Worm (Caenorhabditis elegans) whole organism, L2 larva: ENCODE results near the gene rer-1.

Experiments used
- C34F6.9 ChIP-seq: fragments of 150-350 bp; optimal IDR thresholded peaks from 2 replicates; lab custom pipeline; 2014; ENCODE audit warnings: missing biosample characterization, missing genetic modification characterization
- F13H6.1 ChIP-seq: sonication (generic microtip); optimal IDR thresholded peaks from 2 replicates; lab custom pipeline; 2016; ENCODE audit warnings: missing genetic modification characterization, missing compliant biosample characterization
- R02D3.7 ChIP-seq: fragments of 150-350 bp; optimal IDR thresholded peaks from 2 replicates; lab custom pipeline; 2014; ENCODE audit warnings: missing biosample characterization, missing genetic modification characterization
- Y55F3AM.14 ChIP-seq: fragments of 200-800 bp; sonication (Bioruptor generic); optimal IDR thresholded peaks from 2 replicates; lab custom pipeline; 2018; ENCODE audit warnings: mild to moderate bottlenecking, missing genetic modification characterization, missing compliant biosample characterization
- ZK546.5 ChIP-seq: sonication (generic microtip); optimal IDR thresholded peaks from 2 replicates; lab custom pipeline; 2017; ENCODE audit warnings: missing biosample characterization, missing genetic modification characterization
- alr-1 ChIP-seq: fragments of 150-350 bp; optimal IDR thresholded peaks from 2 replicates; lab custom pipeline; 2014; ENCODE audit warnings: missing biosample characterization, missing genetic modification characterization
- aly-2 ChIP-seq: fragments of 150-350 bp; optimal IDR thresholded peaks from 2 replicates; lab custom pipeline; 2014; ENCODE audit warnings: missing biosample characterization, missing genetic modification characterization
- ama-1 ChIP-seq: fragments of 150-350 bp; optimal IDR thresholded peaks from 2 replicates; lab custom pipeline; 2018; ENCODE audit warnings: inconsistent platforms
- blmp-1 ChIP-seq: sonication (generic microtip); optimal IDR thresholded peaks from 2 replicates; lab custom pipeline; 2017; ENCODE audit warnings: missing genetic modification characterization, mild to moderate bottlenecking, missing compliant biosample characterization, antibody characterized with exemption, moderate library complexity; ENCODE audit not compliant: insufficient read depth
- ceh-16 ChIP-seq: fragments of 150-350 bp; optimal IDR thresholded peaks from 2 replicates; lab custom pipeline; 2014; ENCODE audit warnings: missing biosample characterization, missing genetic modification characterization
- ceh-82 ChIP-seq: fragments of 150-350 bp; optimal IDR thresholded peaks from 2 replicates; lab custom pipeline; 2014; ENCODE audit warnings: missing biosample characterization, missing genetic modification characterization
- crh-2 ChIP-seq: sonication (generic microtip); optimal IDR thresholded peaks from 2 replicates; lab custom pipeline; 2017; ENCODE audit warnings: missing biosample characterization, missing genetic modification characterization
- dmd-4 ChIP-seq: sonication (generic microtip); optimal IDR thresholded peaks from 2 replicates; lab custom pipeline; 2017; ENCODE audit warnings: missing biosample characterization, missing genetic modification characterization
- egl-27 ChIP-seq: sonication (generic microtip); optimal IDR thresholded peaks from 3 replicates; lab custom pipeline; 2017; ENCODE audit warnings: missing biosample characterization, missing genetic modification reagents, missing genetic modification characterization
- elt-1 ChIP-seq: fragments of 150-350 bp; optimal IDR thresholded peaks from 2 replicates; lab custom pipeline; 2014; ENCODE audit warnings: missing biosample characterization, missing genetic modification characterization
- elt-3 ChIP-seq: sonication (generic microtip); optimal IDR thresholded peaks from 2 replicates; lab custom pipeline; 2017; ENCODE audit warnings: missing biosample characterization, missing genetic modification characterization
- fos-1 ChIP-seq: fragments of 150-350 bp; optimal IDR thresholded peaks from 2 replicates; lab custom pipeline; 2014; ENCODE audit warnings: missing biosample characterization, missing genetic modification characterization
- gmeb-1 ChIP-seq: fragments of 150-350 bp; optimal IDR thresholded peaks from 2 replicates; lab custom pipeline; 2014; ENCODE audit warnings: missing biosample characterization, missing genetic modification characterization
- lin-11 ChIP-seq: fragments of 150-350 bp; sonication (generic microtip); optimal IDR thresholded peaks from 2 replicates; lab custom pipeline; 2014; ENCODE audit warnings: missing biosample characterization, missing genetic modification characterization, inconsistent platforms, mixed read lengths
- lin-13 ChIP-seq: fragments of 150-350 bp; optimal IDR thresholded peaks from 2 replicates; lab custom pipeline; 2014; ENCODE audit warnings: missing biosample characterization, missing genetic modification reagents, missing genetic modification characterization
- lin-39 ChIP-seq: fragments of 150-350 bp; optimal IDR thresholded peaks from 2 replicates; lab custom pipeline; 2014; ENCODE audit warnings: missing biosample characterization, missing genetic modification reagents, missing genetic modification characterization
- lsy-2 ChIP-seq, 2 experiments: fragments of 150-350 bp in 1 of 2; sonication (generic microtip) in 1 of 2; optimal IDR thresholded peaks; 2 replicates each; lab custom pipeline; 2014 to 2017; ENCODE audit warnings: missing biosample characterization in 2 of 2, missing genetic modification characterization in 2 of 2
- mab-5 ChIP-seq: fragments of 150-350 bp; optimal IDR thresholded peaks from 2 replicates; lab custom pipeline; 2014; ENCODE audit warnings: missing biosample characterization, missing genetic modification characterization
- mbf-1 ChIP-seq: sonication (generic microtip); optimal IDR thresholded peaks from 2 replicates; lab custom pipeline; 2017; ENCODE audit warnings: missing biosample characterization, missing genetic modification characterization
- mdl-1 ChIP-seq, 2 experiments: fragments of 150-350 bp in 1 of 2; sonication (generic microtip) in 1 of 2; optimal IDR thresholded peaks; 2 replicates each; lab custom pipeline; 2017; ENCODE audit warnings: missing biosample characterization in 2 of 2, missing genetic modification characterization in 2 of 2
- nhr-10 ChIP-seq: sonication (generic microtip); optimal IDR thresholded peaks from 2 replicates; lab custom pipeline; 2017; ENCODE audit warnings: missing biosample characterization, missing genetic modification characterization
- nhr-11 ChIP-seq: fragments of 150-350 bp; optimal IDR thresholded peaks from 2 replicates; lab custom pipeline; 2014; ENCODE audit warnings: missing biosample characterization, missing genetic modification characterization
- nhr-12 ChIP-seq: fragments of 150-350 bp; optimal IDR thresholded peaks from 2 replicates; lab custom pipeline; 2014; ENCODE audit warnings: missing biosample characterization, missing genetic modification characterization
- nhr-129 ChIP-seq: fragments of 150-350 bp; optimal IDR thresholded peaks from 2 replicates; lab custom pipeline; 2014; ENCODE audit warnings: missing biosample characterization, missing genetic modification characterization
- nhr-21 ChIP-seq: fragments of 150-350 bp; optimal IDR thresholded peaks from 2 replicates; lab custom pipeline; 2014; ENCODE audit warnings: missing biosample characterization, missing genetic modification characterization
- nhr-23 ChIP-seq: fragments of 150-350 bp; optimal IDR thresholded peaks from 2 replicates; lab custom pipeline; 2014; ENCODE audit warnings: missing biosample characterization, missing genetic modification reagents, missing genetic modification characterization
- nhr-237 ChIP-seq: fragments of 150-350 bp; optimal IDR thresholded peaks from 2 replicates; lab custom pipeline; 2014; ENCODE audit warnings: missing biosample characterization, missing genetic modification characterization
- nhr-25 ChIP-seq: fragments of 150-350 bp; sonication (generic microtip); optimal IDR thresholded peaks from 3 replicates; lab custom pipeline; 2014; ENCODE audit warnings: missing biosample characterization, missing genetic modification characterization
- nhr-6 ChIP-seq: fragments of 150-350 bp; optimal IDR thresholded peaks from 2 replicates; lab custom pipeline; 2014; ENCODE audit warnings: missing biosample characterization, missing genetic modification characterization
- nhr-77 ChIP-seq: fragments of 150-350 bp; optimal IDR thresholded peaks from 2 replicates; lab custom pipeline; 2014; ENCODE audit warnings: missing biosample characterization, missing genetic modification characterization
- peb-1 ChIP-seq: fragments of 150-350 bp; optimal IDR thresholded peaks from 2 replicates; lab custom pipeline; 2014; ENCODE audit warnings: missing biosample characterization, missing genetic modification characterization
- sem-4 ChIP-seq: fragments of 150-350 bp; optimal IDR thresholded peaks from 2 replicates; lab custom pipeline; 2014; ENCODE audit warnings: missing biosample characterization, missing genetic modification reagents, missing genetic modification characterization
- skn-1 ChIP-seq: sonication (generic microtip); optimal IDR thresholded peaks from 2 replicates; lab custom pipeline; 2017; ENCODE audit warnings: missing biosample characterization, missing genetic modification characterization
- sma-3 ChIP-seq: sonication (generic microtip); optimal IDR thresholded peaks from 2 replicates; lab custom pipeline; 2016; ENCODE audit warnings: missing genetic modification reagents, missing genetic modification characterization, missing compliant biosample characterization
- sma-9 ChIP-seq, 2 experiments: fragments of 150-350 bp in 1 of 2; sonication (generic microtip) in 1 of 2; optimal IDR thresholded peaks; 2 replicates each; lab custom pipeline; 2014 to 2016; ENCODE audit warnings: missing genetic modification characterization in 2 of 2, mild to moderate bottlenecking in 1 of 2, missing biosample characterization in 1 of 2, missing compliant biosample characterization in 1 of 2, missing genetic modification reagents in 1 of 2, moderate library complexity in 1 of 2
- snpc-4 ChIP-seq: fragments of 150-350 bp; optimal IDR thresholded peaks from 2 replicates; lab custom pipeline; 2014; ENCODE audit warnings: missing biosample characterization, missing genetic modification characterization
- unc-39 ChIP-seq: fragments of 150-350 bp; optimal IDR thresholded peaks from 2 replicates; lab custom pipeline; 2014; ENCODE audit warnings: missing biosample characterization, missing genetic modification characterization
- unc-55 ChIP-seq: fragments of 150-350 bp; sonication (generic microtip); optimal IDR thresholded peaks from 3 replicates; lab custom pipeline; 2014; ENCODE audit warnings: missing biosample characterization, missing genetic modification reagents, missing genetic modification characterization
- unc-62 ChIP-seq: fragments of 150-350 bp; optimal IDR thresholded peaks from 2 replicates; lab custom pipeline; 2014; ENCODE audit warnings: missing biosample characterization, missing genetic modification reagents, missing genetic modification characterization
- zag-1 ChIP-seq: fragments of 150-350 bp; optimal IDR thresholded peaks from 2 replicates; lab custom pipeline; 2014; ENCODE audit warnings: missing biosample characterization, missing genetic modification characterization
- ztf-1 ChIP-seq: fragments of 200-800 bp; sonication (Bioruptor generic); conservative IDR thresholded peaks from 2 replicates; pipeline ENCODE4 v1.3.6; 2022; ENCODE audit warnings: missing genetic modification characterization, missing compliant biosample characterization
- ztf-11 ChIP-seq: sonication (generic microtip); optimal IDR thresholded peaks from 2 replicates; lab custom pipeline; 2017; ENCODE audit warnings: missing biosample characterization, missing genetic modification characterization
- ztf-4 ChIP-seq: fragments of 150-350 bp; optimal IDR thresholded peaks from 2 replicates; lab custom pipeline; 2014; ENCODE audit warnings: missing biosample characterization, missing genetic modification characterization

Gene rer-1

DNA sequence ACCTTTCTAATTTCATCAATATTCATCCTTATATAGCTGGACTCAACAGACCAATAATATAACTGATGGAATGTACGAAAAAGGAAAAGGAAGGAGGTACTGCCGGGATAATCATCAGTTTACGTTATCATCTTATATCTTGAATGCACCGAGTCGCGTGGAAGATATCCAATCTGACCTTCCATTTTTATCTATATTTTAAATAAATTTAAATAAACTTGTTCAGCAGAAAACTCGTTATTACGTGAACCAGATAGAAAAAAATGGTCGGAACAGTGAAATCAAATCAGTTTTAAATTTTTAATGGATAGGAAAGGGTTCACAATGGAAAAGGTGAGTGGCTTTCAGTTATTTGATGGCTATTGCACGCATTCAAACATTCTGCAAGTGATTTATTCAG lies 44.3 kb upstream of the rer-1 start, which contains the start of gene pah-1:
Gene pah-1, minus strand, starts transcription at position 101 of the 400 bp plus-strand sequence.
- TF ChIP-seq unc-55 (GFP tag; lab: Kevin White, UChicago) (no peak), egl-27 (tag; lab: Kevin White, UChicago) (no peak), mab-5 (no peak), nhr-77 (tag; lab: Kevin White, UChicago) (no peak), lin-13 (no peak), ztf-4 (no peak), alr-1 (tag; lab: Kevin White, UChicago) (no peak), dmd-4 (tag; lab: Kevin White, UChicago) (no peak), nhr-11 (no peak), nhr-129 (tag; lab: Kevin White, UChicago) (no peak)

DNA sequence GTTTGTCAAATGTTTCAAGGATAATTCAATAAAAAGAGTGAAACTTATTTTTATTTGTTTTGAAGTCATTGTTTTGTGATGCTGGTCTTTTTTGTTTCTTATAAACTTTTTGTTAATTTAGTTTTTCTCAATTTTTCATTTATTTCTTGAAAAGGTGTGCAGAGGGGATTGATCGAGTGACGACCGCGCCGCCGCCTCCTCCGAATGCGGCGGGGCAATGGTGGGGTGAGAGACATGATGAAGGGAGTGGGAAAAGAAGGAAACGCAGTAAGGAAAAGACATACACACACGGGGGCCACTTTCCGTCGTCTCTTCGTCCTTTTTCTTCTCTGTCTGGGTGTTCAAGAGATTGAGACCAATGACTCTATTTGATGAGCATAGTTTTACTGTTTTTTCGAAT lies 41.8 kb upstream of the rer-1 start:
- TF ChIP-seq nhr-11 (no peak), Y55F3AM.14 (GFP tag; lab: Kevin White, UChicago) (no peak), C34F6.9 (tag; lab: Kevin White, UChicago) (no peak), ama-1 (lab: Kevin White, UChicago) (no peak), mab-5 (no peak), nhr-77 (tag; lab: Kevin White, UChicago) (no peak), mdl-1 (tag; optimal IDR thresholded peaks at IDR 0.05; lab: Kevin White, UChicago) (no peak), R02D3.7 (tag; lab: Kevin White, UChicago) (no peak), unc-62 (GFP tag; lab: Kevin White, UChicago) (no peak), elt-3 (tag; lab: Kevin White, UChicago) (no peak), F13H6.1 (peak; percentile 21), ztf-11 (tag; lab: Kevin White, UChicago) (no peak), alr-1 (tag; lab: Kevin White, UChicago) (no peak), fos-1 (peak; percentile 30), nhr-25 (tag; lab: Kevin White, UChicago) (no peak), sma-9 (GFP tag; optimal IDR thresholded peaks at IDR 0.05; lab: Kevin White, UChicago) (no peak), sma-9 (tag; optimal IDR thresholded peaks at IDR 0.05; lab: Kevin White, UChicago) (no peak), nhr-23 (tag; lab: Kevin White, UChicago) (no peak), sem-4 (tag; lab: Kevin White, UChicago) (no peak), nhr-129 (tag; lab: Kevin White, UChicago) (peak; percentile 5), skn-1 (tag; lab: Kevin White, UChicago) (no peak), nhr-6 (tag; lab: Kevin White, UChicago) (no peak), nhr-12 (tag; lab: Kevin White, UChicago) (no peak), ztf-1 (GFP tag; lab: Robert Waterston, UW) (no peak), unc-55 (GFP tag; lab: Kevin White, UChicago) (peak; percentile 39), lsy-2 (tag; optimal IDR thresholded peaks at IDR 0.05; lab: Kevin White, UChicago) (peak in 1 of 2 experiments; percentile 30), ceh-16 (no peak), gmeb-1 (tag; lab: Kevin White, UChicago) (peak; percentile 13), lin-39 (tag; lab: Kevin White, UChicago) (no peak), unc-39 (tag; lab: Kevin White, UChicago) (no peak), aly-2 (tag; lab: Kevin White, UChicago) (no peak), sma-3 (GFP tag; lab: Kevin White, UChicago) (no peak), dmd-4 (tag; lab: Kevin White, UChicago) (no peak), ztf-4 (no peak), ZK546.5 (tag; lab: Kevin White, UChicago) (no peak), peb-1 (tag; lab: Kevin White, UChicago) (no peak), nhr-21 (no peak), lin-11 (tag; lab: Kevin White, UChicago) (no peak), nhr-10 (tag; lab: Kevin White, UChicago) (no peak), elt-1 (tag; lab: Kevin White, UChicago) (no peak), snpc-4 (tag; lab: Kevin White, UChicago) (no peak), crh-2 (tag; lab: Kevin White, UChicago) (peak; percentile 12), zag-1 (tag; lab: Kevin White, UChicago) (no peak), nhr-237 (tag; lab: Kevin White, UChicago) (no peak), egl-27 (tag; lab: Kevin White, UChicago) (peak; percentile 20), ceh-82 (tag; lab: Kevin White, UChicago) (no peak), lin-13 (no peak), blmp-1 (tag; lab: Kevin White, UChicago) (no peak), mbf-1 (tag; lab: Kevin White, UChicago) (no peak)
